Worm (Caenorhabditis elegans) whole organism, L4 larva: ENCODE measurements around the gene sma-6.

Experiments
- D1046.2 ChIP-seq: fragments of 200-800 bp; sonication (Bioruptor generic); IDR thresholded peaks from 2 replicates; pipeline ENCODE4 v1.3.6; 2022; ENCODE audit warnings: missing genetic modification characterization, missing compliant biosample characterization
- F26F4.8 ChIP-seq: fragments of 200-800 bp; sonication (Bioruptor generic); conservative IDR thresholded peaks from 2 replicates; pipeline ENCODE4 v1.3.6; 2022; ENCODE audit warnings: missing genetic modification characterization, missing compliant biosample characterization
- T20F7.1 ChIP-seq: fragments of 200-800 bp; sonication (Bioruptor generic); optimal IDR thresholded peaks from 2 replicates; lab custom pipeline; 2018; ENCODE audit warnings: mild to moderate bottlenecking, missing genetic modification characterization, missing compliant biosample characterization
- Y5F2A.4 ChIP-seq: fragments of 200-800 bp; sonication (Bioruptor generic); optimal IDR thresholded peaks from 2 replicates; lab custom pipeline; 2018; ENCODE audit warnings: mild to moderate bottlenecking, missing genetic modification characterization, missing compliant biosample characterization
- ZK546.5 ChIP-seq, 2 experiments: sonication (generic microtip); optimal IDR thresholded peaks; 2 replicates each; lab custom pipeline; 2017; ENCODE audit warnings: missing biosample characterization in 2 of 2, missing genetic modification characterization in 2 of 2
- aha-1 ChIP-seq: fragments of 150-350 bp; peaks from one replicate; lab custom pipeline; 2014; ENCODE audit warnings: missing biosample characterization, missing genetic modification characterization
- arid-1 ChIP-seq: fragments of 200-800 bp; sonication (Bioruptor generic); conservative IDR thresholded peaks from 2 replicates; pipeline ENCODE4 v1.3.6; 2022; ENCODE audit warnings: missing genetic modification reagents, missing genetic modification characterization, missing compliant biosample characterization
- ceh-20 ChIP-seq: fragments of 200-800 bp; sonication (Bioruptor generic); IDR thresholded peaks from 2 replicates; pipeline ENCODE4 v1.3.6; 2022; ENCODE audit warnings: missing genetic modification reagents, missing genetic modification characterization, missing compliant biosample characterization
- ceh-32 ChIP-seq: sonication (generic microtip); optimal IDR thresholded peaks from 2 replicates; lab custom pipeline; 2016; ENCODE audit warnings: mild to moderate bottlenecking, missing genetic modification characterization, missing compliant biosample characterization; ENCODE audit not compliant: poor library complexity
- cey-2 ChIP-seq: sonication (generic microtip); optimal IDR thresholded peaks from 3 replicates; lab custom pipeline; 2017; ENCODE audit warnings: missing genetic modification characterization, mild to moderate bottlenecking, missing compliant biosample characterization, antibody characterized with exemption, borderline replicate concordance; ENCODE audit not compliant: insufficient read depth
- daf-12 ChIP-seq: fragments of 150-350 bp; optimal IDR thresholded peaks from 2 replicates; lab custom pipeline; 2014; ENCODE audit warnings: missing biosample characterization, missing genetic modification reagents, missing genetic modification characterization
- daf-16 ChIP-seq, 3 experiments: sonication (generic microtip); optimal IDR thresholded peaks; 2 replicates each; lab custom pipeline; 2016 to 2017; ENCODE audit warnings: missing genetic modification characterization in 3 of 3, missing genetic modification reagents in 3 of 3, mild to moderate bottlenecking in 2 of 3, missing compliant biosample characterization in 2 of 3, missing biosample characterization in 1 of 3, moderate library complexity in 1 of 3
- daf-19 ChIP-seq: fragments of 200-800 bp; sonication (Bioruptor generic); conservative IDR thresholded peaks from 2 replicates; pipeline ENCODE4 v1.3.6; 2022; ENCODE audit warnings: missing genetic modification characterization, missing compliant biosample characterization
- daf-8 ChIP-seq: fragments of 200-800 bp; sonication (Bioruptor generic); IDR thresholded peaks from 2 replicates; pipeline ENCODE4 v1.3.6; 2022; ENCODE audit warnings: missing genetic modification characterization, missing compliant biosample characterization
- dmd-6 ChIP-seq: fragments of 200-800 bp; sonication (Bioruptor generic); IDR thresholded peaks from 2 replicates; pipeline ENCODE4 v1.3.6; 2022; ENCODE audit warnings: missing genetic modification reagents, missing genetic modification characterization, missing compliant biosample characterization
- dpl-1 ChIP-seq: fragments of 150-350 bp; optimal IDR thresholded peaks from 2 replicates; lab custom pipeline; 2014; ENCODE audit warnings: missing biosample characterization, missing genetic modification reagents, missing genetic modification characterization
- fkh-10 ChIP-seq: fragments of 150-350 bp; optimal IDR thresholded peaks from 2 replicates; lab custom pipeline; 2014; ENCODE audit warnings: missing biosample characterization, missing genetic modification reagents, missing genetic modification characterization
- fos-1 ChIP-seq: fragments of 150-350 bp; optimal IDR thresholded peaks from 2 replicates; lab custom pipeline; 2014; ENCODE audit warnings: missing biosample characterization, missing genetic modification characterization
- hlh-30 ChIP-seq: sonication (generic microtip); optimal IDR thresholded peaks from 2 replicates; lab custom pipeline; 2017; ENCODE audit warnings: antibody characterized with exemption, mild to moderate bottlenecking, missing genetic modification characterization, missing compliant biosample characterization; ENCODE audit not compliant: insufficient read depth
- jun-1 ChIP-seq: fragments of 150-350 bp; optimal IDR thresholded peaks from 2 replicates; lab custom pipeline; 2014; ENCODE audit warnings: missing biosample characterization, missing genetic modification reagents, missing genetic modification characterization
- lin-29 ChIP-seq: fragments of 200-800 bp; sonication (Bioruptor generic); IDR thresholded peaks from 2 replicates; pipeline ENCODE4 v1.3.6; 2022; ENCODE audit warnings: missing genetic modification reagents, missing genetic modification characterization, missing compliant biosample characterization
- lir-3 ChIP-seq: sonication (generic microtip); optimal IDR thresholded peaks from 2 replicates; lab custom pipeline; 2016; ENCODE audit warnings: mild to moderate bottlenecking, missing genetic modification characterization, missing compliant biosample characterization
- nhr-102 ChIP-seq: sonication (generic microtip); optimal IDR thresholded peaks from 2 replicates; lab custom pipeline; 2016; ENCODE audit warnings: mild to moderate bottlenecking, missing genetic modification characterization, moderate library complexity, missing compliant biosample characterization
- nhr-41 ChIP-seq: fragments of 200-800 bp; sonication (Bioruptor generic); IDR thresholded peaks from 2 replicates; pipeline ENCODE4 v1.3.6; 2022; ENCODE audit warnings: missing genetic modification reagents, missing genetic modification characterization, missing compliant biosample characterization
- nhr-48 ChIP-seq: sonication (generic microtip); optimal IDR thresholded peaks from 2 replicates; lab custom pipeline; 2016; ENCODE audit warnings: mild to moderate bottlenecking, missing genetic modification characterization, missing compliant biosample characterization
- nhr-6 ChIP-seq: fragments of 150-350 bp; optimal IDR thresholded peaks from 2 replicates; lab custom pipeline; 2014; ENCODE audit warnings: missing biosample characterization, missing genetic modification characterization
- nhr-77 ChIP-seq: fragments of 150-350 bp; optimal IDR thresholded peaks from 2 replicates; lab custom pipeline; 2014; ENCODE audit warnings: missing biosample characterization, missing genetic modification characterization
- pqm-1 ChIP-seq: sonication (generic microtip); optimal IDR thresholded peaks from 2 replicates; lab custom pipeline; 2017; ENCODE audit warnings: missing biosample characterization, missing genetic modification characterization
- rbr-2 ChIP-seq: sonication (generic microtip); optimal IDR thresholded peaks from 2 replicates; lab custom pipeline; 2016; ENCODE audit warnings: missing genotype, missing genetic modification characterization, missing compliant biosample characterization
- spr-1 ChIP-seq: sonication (generic microtip); optimal IDR thresholded peaks from 2 replicates; lab custom pipeline; 2016; ENCODE audit warnings: mild to moderate bottlenecking, missing genetic modification characterization, missing compliant biosample characterization
- unc-62 ChIP-seq, 3 experiments: fragments of 150-350 bp in 1 of 3; sonication (generic microtip); optimal IDR thresholded peaks in 2 of 3; peaks in 1 of 3; 1 replicate in 1 of 3; 2 replicates in 2 of 3; lab custom pipeline; 2014 to 2017; ENCODE audit warnings: missing biosample characterization in 3 of 3, missing genetic modification characterization in 3 of 3, missing genetic modification reagents in 3 of 3, missing genotype in 1 of 3
- zfp-2 ChIP-seq: sonication (generic microtip); optimal IDR thresholded peaks from 2 replicates; lab custom pipeline; 2016; ENCODE audit warnings: mild to moderate bottlenecking, missing genetic modification characterization, missing compliant biosample characterization
- zip-11 ChIP-seq: fragments of 200-800 bp; sonication (Bioruptor generic); IDR thresholded peaks from 2 replicates; pipeline ENCODE4 v1.3.6; 2022; ENCODE audit warnings: missing genetic modification characterization, missing compliant biosample characterization
- zip-2 ChIP-seq: fragments of 150-350 bp; optimal IDR thresholded peaks from 2 replicates; lab custom pipeline; 2014; ENCODE audit warnings: missing biosample characterization, missing genetic modification characterization
- ztf-11 ChIP-seq: fragments of 150-350 bp; optimal IDR thresholded peaks from 2 replicates; lab custom pipeline; 2014; ENCODE audit warnings: missing biosample characterization, missing genetic modification characterization
- ztf-7 ChIP-seq: fragments of 150-350 bp; optimal IDR thresholded peaks from 2 replicates; lab custom pipeline; 2014; ENCODE audit warnings: missing biosample characterization, missing genetic modification characterization

sma-6 gene

ce11 chrII:6320655-6321388 lies 3.5 kb upstream of the sma-6 start, which contains the start of gene efr-3 (continued):
- TF ChIP-seq ceh-32 (tag; lab: Kevin White, UChicago): no peak
- TF ChIP-seq Y5F2A.4 (GFP tag; lab: Kevin White, UChicago): no peak
- TF ChIP-seq zip-11: no peak
- no peak for TF ChIP-seq lir-3 (tag; lab: Kevin White, UChicago)
- TF ChIP-seq aha-1 (tag; lab: Kevin White, UChicago): peak; percentile 88
- peak; percentile 20 for TF ChIP-seq rbr-2 (tag; lab: Kevin White, UChicago)
- TF ChIP-seq lin-29: no peak
- no peak for TF ChIP-seq T20F7.1 (GFP tag; lab: Kevin White, UChicago)
- no peak for TF ChIP-seq daf-16 (GFP tag; optimal IDR thresholded peaks at IDR 0.05; lab: Kevin White, UChicago)
- TF ChIP-seq daf-16 (tag; optimal IDR thresholded peaks at IDR 0.05; lab: Kevin White, UChicago): no peak
- no peak for TF ChIP-seq spr-1
- TF ChIP-seq D1046.2: no peak
- no peak for TF ChIP-seq fkh-10 (GFP tag; lab: Kevin White, UChicago)
- no peak for TF ChIP-seq nhr-48 (tag; lab: Kevin White, UChicago)
- no peak for TF ChIP-seq nhr-102
- TF ChIP-seq pqm-1 (tag; lab: Kevin White, UChicago): no peak
- no peak for TF ChIP-seq nhr-41
- no peak for TF ChIP-seq jun-1
- TF ChIP-seq daf-8 (GFP tag; lab: Robert Waterston, UW): no peak
- TF ChIP-seq hlh-30 (tag; lab: Kevin White, UChicago): peak; percentile 11
- no peak for TF ChIP-seq arid-1 (GFP tag; lab: Robert Waterston, UW)
- no peak for TF ChIP-seq zip-2 (tag; lab: Kevin White, UChicago)
- no peak for TF ChIP-seq cey-2
- no peak for TF ChIP-seq fos-1
- no peak for TF ChIP-seq dmd-6 (GFP tag; lab: Robert Waterston, UW)
- peak; percentile 23 for TF ChIP-seq nhr-6 (tag; lab: Kevin White, UChicago)
- peak; percentile 88 for TF ChIP-seq dpl-1 (GFP tag; lab: Kevin White, UChicago)
- TF ChIP-seq daf-12: no peak

- TF ChIP-seq ztf-7 (tag; lab: Kevin White, UChicago) (no peak), unc-62 (GFP tag; optimal IDR thresholded peaks at IDR 0.05 in 1 of 2; lab: Kevin White, UChicago) (peak in 1 of 2 experiments; percentile 97), unc-62 (tag; optimal IDR thresholded peaks at IDR 0.05; lab: Kevin White, UChicago) (no peak)
- TF ChIP-seq, all 104 proteins: peak for 1
These were observed 2.2 kb upstream of the sma-6 start for ce11 chrII:6322081-6322480.

- TF ChIP-seq zfp-2 (tag; lab: Kevin White, UChicago) (no peak), daf-19 (GFP tag; lab: Robert Waterston, UW) (no peak), ztf-11 (tag; lab: Kevin White, UChicago) (no peak), arid-1 (GFP tag; lab: Robert Waterston, UW) (no peak), nhr-77 (tag; lab: Kevin White, UChicago) (no peak), lin-29 (no peak), ceh-20 (no peak), ZK546.5 (tag; optimal IDR thresholded peaks at IDR 0.05; lab: Kevin White, UChicago) (no peak), F26F4.8 (GFP tag; lab: Robert Waterston, UW) (no peak)
These were observed 1.3 kb upstream of the sma-6 start, which contains the start of gene C32D5.4 for ce11 chrII:6322979-6323378. C32D5.4 (minus strand) TSS chrII:6323079.
